Fruit fly (Drosophila melanogaster): ENCODE data around the gene CG42586.

Gene CG42586

dm6 chr2L:14699501-14700077 is 42.1 kb downstream of the CG42586 start:
- no peak for TF ChIP-seq CG11247 (GFP tag; IDR thresholded peaks at IDR 0.05)
- no peak for TF ChIP-seq CG6765 (GFP tag; optimal IDR thresholded peaks at IDR 0.05)
- TF ChIP-seq CG6272 (GFP tag; IDR thresholded peaks at IDR 0.05): no peak
- TF ChIP-seq salm (tag; optimal IDR thresholded peaks at IDR 0.05): peak; percentile 17
- no peak for TF ChIP-seq CG31441 (GFP tag; IDR thresholded peaks at IDR 0.05)
- TF ChIP-seq NFAT (GFP tag; IDR thresholded peaks at IDR 0.05): no peak
- no peak for TF ChIP-seq eve (GFP tag; optimal IDR thresholded peaks at IDR 0.05)
- TF ChIP-seq Tbp (GFP tag; optimal IDR thresholded peaks at IDR 0.05): no peak
- TF ChIP-seq CG9727 (GFP tag; optimal IDR thresholded peaks at IDR 0.05): no peak
- peak; percentile 63 for TF ChIP-seq sd (tag; optimal IDR thresholded peaks at IDR 0.05)
- TF ChIP-seq CG1603 (tag; optimal IDR thresholded peaks at IDR 0.05): no peak
- TF ChIP-seq Doc2 (GFP tag; IDR thresholded peaks at IDR 0.05): no peak
- TF ChIP-seq CG17361 (GFP tag; IDR thresholded peaks at IDR 0.05): no peak
- TF ChIP-seq B-H2 (GFP tag; optimal IDR thresholded peaks at IDR 0.05): no peak
- no peak for TF ChIP-seq Mes4 (GFP tag; optimal IDR thresholded peaks at IDR 0.05)
- no peak for TF ChIP-seq CG11093 (GFP tag; IDR thresholded peaks at IDR 0.05)
- TF ChIP-seq CoRest (tag; optimal IDR thresholded peaks at IDR 0.05): no peak
- no peak for TF ChIP-seq nmo (GFP tag; optimal IDR thresholded peaks at IDR 0.05)
- TF ChIP-seq gsb-n (tag; optimal IDR thresholded peaks at IDR 0.05): no peak
- no peak for TF ChIP-seq CG17802 (tag; optimal IDR thresholded peaks at IDR 0.05)
- TF ChIP-seq CrebB (tag; optimal IDR thresholded peaks at IDR 0.05): no peak
- no peak for TF ChIP-seq Doc3 (GFP tag; IDR thresholded peaks at IDR 0.05; ENCODE audit: partially characterized antibody)
- TF ChIP-seq pum (GFP tag; optimal IDR thresholded peaks at IDR 0.05): no peak
- 0 out of 3 replicates have a peak, but pooled peaks have one; percentile 6 for TF ChIP-seq Opbp (GFP tag; IDR thresholded peaks at IDR 0.05; ENCODE audit: partially characterized antibody)
- no peak for TF ChIP-seq danr (GFP tag; IDR thresholded peaks at IDR 0.05)
- TF ChIP-seq Sox100B (GFP tag; optimal IDR thresholded peaks at IDR 0.05): no peak
- no peak for TF ChIP-seq MESR4 (GFP tag; optimal IDR thresholded peaks at IDR 0.05)
- no peak for TF ChIP-seq bigmax (GFP tag; optimal IDR thresholded peaks at IDR 0.05)
- no peak for TF ChIP-seq cato (GFP tag; optimal IDR thresholded peaks at IDR 0.05; ENCODE audit: borderline replicate concordance)
- TF ChIP-seq CG12299 (tag; optimal IDR thresholded peaks at IDR 0.05): no peak
- no peak for TF ChIP-seq CG7372 (GFP tag; IDR thresholded peaks at IDR 0.05)
- no peak for TF ChIP-seq CG10147 (GFP tag; optimal IDR thresholded peaks at IDR 0.05)
- no peak for TF ChIP-seq phol (tag; optimal IDR thresholded peaks at IDR 0.05)
- TF ChIP-seq Xbp1 (GFP tag; optimal IDR thresholded peaks at IDR 0.05): no peak
- TF ChIP-seq CG12744 (GFP tag; optimal IDR thresholded peaks at IDR 0.05): no peak
- no peak for TF ChIP-seq Atf6 (GFP tag; IDR thresholded peaks at IDR 0.05)
- peak; percentile 92 for TF ChIP-seq CG8281 (tag; optimal IDR thresholded peaks at IDR 0.05)
- TF ChIP-seq sna (GFP tag; IDR thresholded peaks at IDR 0.05; ENCODE audit: partially characterized antibody): no peak
- TF ChIP-seq Drgx (GFP tag; IDR thresholded peaks at IDR 0.05): no peak
- TF ChIP-seq kni (GFP tag; optimal IDR thresholded peaks at IDR 0.05): peak; percentile 93
- TF ChIP-seq CG14441 (GFP tag; IDR thresholded peaks at IDR 0.05): no peak
- no peak for TF ChIP-seq klu (GFP tag; IDR thresholded peaks at IDR 0.05)
- TF ChIP-seq CG12104 (GFP tag; optimal IDR thresholded peaks at IDR 0.05): no peak
- TF ChIP-seq GATAe (GFP tag; conservative IDR thresholded peaks at IDR 0.05): no peak
- TF ChIP-seq CG2199 (GFP tag; IDR thresholded peaks at IDR 0.05): peak; percentile 35; the same call in 1 of the 3 replicates
- no peak for TF ChIP-seq Gsc (GFP tag; IDR thresholded peaks at IDR 0.05)
- TF ChIP-seq CG16863 (GFP tag; optimal IDR thresholded peaks at IDR 0.05): no peak
- no peak for TF ChIP-seq CG12155 (GFP tag; optimal IDR thresholded peaks at IDR 0.05)
- TF ChIP-seq CG11504 (tag; optimal IDR thresholded peaks at IDR 0.05): peak; percentile 24
- TF ChIP-seq Six4 (GFP tag; optimal IDR thresholded peaks at IDR 0.05): no peak
- no peak for TF ChIP-seq CG11560 (tag; IDR thresholded peaks at IDR 0.05)

Data from whole organism, embryonic.